Worm (Caenorhabditis elegans) whole organism, L4 larva: ENCODE data around the gene hsp-110.

Source experiments
- F10B5.3 ChIP-seq: sonication (generic microtip); optimal IDR thresholded peaks from 2 replicates; lab custom pipeline; 2016; ENCODE audit warnings: mild to moderate bottlenecking, missing genetic modification characterization, missing compliant biosample characterization
- F37D6.2 ChIP-seq: sonication (generic microtip); optimal IDR thresholded peaks from 2 replicates; lab custom pipeline; 2016; ENCODE audit warnings: mild to moderate bottlenecking, missing genetic modification characterization, missing compliant biosample characterization
- F49E8.2 ChIP-seq: sonication (generic microtip); optimal IDR thresholded peaks from 2 replicates; lab custom pipeline; 2016; ENCODE audit warnings: missing compliant biosample characterization, mild to moderate bottlenecking, missing genetic modification characterization, borderline replicate concordance
- R02D3.7 ChIP-seq: fragments of 150-350 bp; sonication (generic microtip); optimal IDR thresholded peaks from 3 replicates; lab custom pipeline; 2014; ENCODE audit warnings: missing biosample characterization, missing genetic modification characterization
- T20F7.1 ChIP-seq: fragments of 200-800 bp; sonication (Bioruptor generic); optimal IDR thresholded peaks from 2 replicates; lab custom pipeline; 2018; ENCODE audit warnings: mild to moderate bottlenecking, missing genetic modification characterization, missing compliant biosample characterization
- arid-1 ChIP-seq: fragments of 200-800 bp; sonication (Bioruptor generic); conservative IDR thresholded peaks from 2 replicates; pipeline ENCODE4 v1.3.6; 2022; ENCODE audit warnings: missing genetic modification reagents, missing genetic modification characterization, missing compliant biosample characterization
- attf-4 ChIP-seq: sonication (generic microtip); optimal IDR thresholded peaks from 3 replicates; lab custom pipeline; 2017; ENCODE audit warnings: missing biosample characterization, missing genetic modification characterization
- ceh-20 ChIP-seq: fragments of 200-800 bp; sonication (Bioruptor generic); IDR thresholded peaks from 2 replicates; pipeline ENCODE4 v1.3.6; 2022; ENCODE audit warnings: missing genetic modification reagents, missing genetic modification characterization, missing compliant biosample characterization
- ceh-28 ChIP-seq: fragments of 150-350 bp; optimal IDR thresholded peaks from 2 replicates; lab custom pipeline; 2014; ENCODE audit warnings: missing biosample characterization, missing genetic modification reagents, missing genetic modification characterization
- cey-2 ChIP-seq: sonication (generic microtip); optimal IDR thresholded peaks from 3 replicates; lab custom pipeline; 2017; ENCODE audit warnings: missing genetic modification characterization, mild to moderate bottlenecking, missing compliant biosample characterization, antibody characterized with exemption, borderline replicate concordance; ENCODE audit not compliant: insufficient read depth
- daf-12 ChIP-seq: fragments of 150-350 bp; optimal IDR thresholded peaks from 2 replicates; lab custom pipeline; 2014; ENCODE audit warnings: missing biosample characterization, missing genetic modification reagents, missing genetic modification characterization
- daf-16 ChIP-seq, 3 experiments: sonication (generic microtip); optimal IDR thresholded peaks; 2 replicates each; lab custom pipeline; 2016 to 2017; ENCODE audit warnings: missing genetic modification characterization in 3 of 3, missing genetic modification reagents in 3 of 3, mild to moderate bottlenecking in 2 of 3, missing compliant biosample characterization in 2 of 3, missing biosample characterization in 1 of 3, moderate library complexity in 1 of 3
- daf-19 ChIP-seq: fragments of 200-800 bp; sonication (Bioruptor generic); conservative IDR thresholded peaks from 2 replicates; pipeline ENCODE4 v1.3.6; 2022; ENCODE audit warnings: missing genetic modification characterization, missing compliant biosample characterization
- egl-43 ChIP-seq: fragments of 200-800 bp; sonication (Bioruptor generic); IDR thresholded peaks from 2 replicates; pipeline ENCODE4 v1.3.6; 2022; ENCODE audit warnings: missing genetic modification reagents, missing genetic modification characterization, missing compliant biosample characterization
- hmg-1.1 ChIP-seq: fragments of 200-800 bp; sonication (Bioruptor generic); IDR thresholded peaks from 2 replicates; pipeline ENCODE4 v1.3.6; 2022; ENCODE audit warnings: missing genetic modification reagents, missing genetic modification characterization, missing compliant biosample characterization
- jun-1 ChIP-seq: fragments of 150-350 bp; optimal IDR thresholded peaks from 2 replicates; lab custom pipeline; 2014; ENCODE audit warnings: missing biosample characterization, missing genetic modification reagents, missing genetic modification characterization
- lin-38 ChIP-seq: fragments of 200-800 bp; sonication (Bioruptor generic); IDR thresholded peaks from 2 replicates; pipeline ENCODE4 v1.3.6; 2022; ENCODE audit warnings: missing genetic modification reagents, missing genetic modification characterization, missing compliant biosample characterization
- mdt-29 ChIP-seq: fragments of 200-800 bp; sonication (Bioruptor generic); IDR thresholded peaks from 2 replicates; pipeline ENCODE4 v1.3.6; 2022; ENCODE audit warnings: missing genetic modification reagents, missing genetic modification characterization, missing compliant biosample characterization
- mep-1 ChIP-seq: fragments of 150-350 bp; sonication (generic microtip); optimal IDR thresholded peaks from 3 replicates; lab custom pipeline; 2014; ENCODE audit warnings: missing biosample characterization, missing genetic modification characterization
- mxl-3 ChIP-seq: fragments of 200-800 bp; sonication (Bioruptor generic); optimal IDR thresholded peaks from 2 replicates; lab custom pipeline; 2018; ENCODE audit warnings: mild to moderate bottlenecking, missing genetic modification characterization, missing compliant biosample characterization
- nhr-102 ChIP-seq: sonication (generic microtip); optimal IDR thresholded peaks from 2 replicates; lab custom pipeline; 2016; ENCODE audit warnings: mild to moderate bottlenecking, missing genetic modification characterization, moderate library complexity, missing compliant biosample characterization
- nhr-25 ChIP-seq: sonication (generic microtip); optimal IDR thresholded peaks from 2 replicates; lab custom pipeline; 2017; ENCODE audit warnings: missing genetic modification characterization, mild to moderate bottlenecking, missing compliant biosample characterization, antibody characterized with exemption, moderate library complexity, borderline replicate concordance; ENCODE audit not compliant: insufficient read depth
- nhr-28 ChIP-seq: fragments of 150-350 bp; optimal IDR thresholded peaks from 2 replicates; lab custom pipeline; 2014; ENCODE audit warnings: missing biosample characterization, missing genetic modification characterization
- nhr-41 ChIP-seq: fragments of 200-800 bp; sonication (Bioruptor generic); IDR thresholded peaks from 2 replicates; pipeline ENCODE4 v1.3.6; 2022; ENCODE audit warnings: missing genetic modification reagents, missing genetic modification characterization, missing compliant biosample characterization
- nhr-42 ChIP-seq: fragments of 200-800 bp; sonication (Bioruptor generic); IDR thresholded peaks from 2 replicates; pipeline ENCODE4 v1.3.6; 2022; ENCODE audit warnings: missing genetic modification characterization, missing compliant biosample characterization
- nhr-76 ChIP-seq: fragments of 150-350 bp; optimal IDR thresholded peaks from 2 replicates; lab custom pipeline; 2014; ENCODE audit warnings: missing biosample characterization, missing genetic modification characterization
- php-3 ChIP-seq: fragments of 200-800 bp; sonication (Bioruptor generic); IDR thresholded peaks from 2 replicates; pipeline ENCODE4 v1.3.6; 2022; ENCODE audit warnings: missing genetic modification reagents, missing genetic modification characterization, missing compliant biosample characterization
- pqm-1 ChIP-seq: sonication (generic microtip); optimal IDR thresholded peaks from 2 replicates; lab custom pipeline; 2017; ENCODE audit warnings: missing biosample characterization, missing genetic modification characterization
- rbr-2 ChIP-seq: sonication (generic microtip); optimal IDR thresholded peaks from 2 replicates; lab custom pipeline; 2016; ENCODE audit warnings: missing genotype, missing genetic modification characterization, missing compliant biosample characterization
- spr-1 ChIP-seq: sonication (generic microtip); optimal IDR thresholded peaks from 2 replicates; lab custom pipeline; 2016; ENCODE audit warnings: mild to moderate bottlenecking, missing genetic modification characterization, missing compliant biosample characterization
- spr-3 ChIP-seq: fragments of 200-800 bp; sonication (Bioruptor generic); optimal IDR thresholded peaks from 2 replicates; lab custom pipeline; 2018; ENCODE audit warnings: mild to moderate bottlenecking, missing genetic modification characterization, missing compliant biosample characterization
- tra-1 ChIP-seq: fragments of 200-800 bp; sonication (Bioruptor generic); IDR thresholded peaks from 2 replicates; pipeline ENCODE4 v1.3.6; 2022; ENCODE audit warnings: missing genetic modification reagents, missing genetic modification characterization, missing compliant biosample characterization
- unc-62 ChIP-seq, 3 experiments: fragments of 150-350 bp in 1 of 3; sonication (generic microtip); optimal IDR thresholded peaks in 2 of 3; peaks in 1 of 3; 1 replicate in 1 of 3; 2 replicates in 2 of 3; lab custom pipeline; 2014 to 2017; ENCODE audit warnings: missing biosample characterization in 3 of 3, missing genetic modification characterization in 3 of 3, missing genetic modification reagents in 3 of 3, missing genotype in 1 of 3
- vab-7 ChIP-seq: fragments of 200-800 bp; sonication (Bioruptor generic); IDR thresholded peaks from 2 replicates; pipeline ENCODE4 v1.3.6; 2022; ENCODE audit warnings: missing genetic modification reagents, missing genetic modification characterization, missing compliant biosample characterization
- zip-2 ChIP-seq: fragments of 150-350 bp; optimal IDR thresholded peaks from 2 replicates; lab custom pipeline; 2014; ENCODE audit warnings: missing biosample characterization, missing genetic modification characterization
- ztf-11 ChIP-seq: fragments of 150-350 bp; optimal IDR thresholded peaks from 2 replicates; lab custom pipeline; 2014; ENCODE audit warnings: missing biosample characterization, missing genetic modification characterization

hsp-110 gene

DNA sequence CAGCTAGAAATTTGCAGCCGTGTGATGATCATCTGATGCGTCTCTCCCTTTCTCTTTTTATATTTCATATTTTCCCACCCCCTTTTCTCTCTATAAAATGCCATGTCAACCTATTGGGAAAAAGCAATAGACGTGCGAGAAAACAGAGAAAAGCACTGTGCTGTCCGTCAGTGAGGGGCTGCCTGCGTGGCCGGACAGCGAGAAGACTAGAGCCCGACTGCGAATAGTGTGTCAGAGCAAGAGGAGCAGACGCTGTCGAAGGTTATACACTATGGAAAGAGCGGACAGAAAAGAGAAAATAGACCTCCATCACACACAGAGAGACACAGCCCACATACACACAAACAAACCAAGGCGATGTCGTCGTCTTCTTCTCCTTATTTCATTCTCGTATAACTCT is 21.6 kb downstream of the hsp-110 start (continued):
- TF ChIP-seq attf-4 (tag; lab: Kevin White, UChicago) (no peak), nhr-42 (0 out of 2 replicates have a peak, but pooled peaks have one; percentile 12), mep-1 (peak; percentile 77), nhr-41 (GFP tag; lab: Robert Waterston, UW) (0 out of 2 replicates have a peak, but pooled peaks have one; percentile 37), rbr-2 (tag; lab: Kevin White, UChicago) (peak; percentile 77), ztf-11 (no peak), ceh-28 (no peak), F49E8.2 (tag; lab: Kevin White, UChicago) (no peak), ceh-20 (GFP tag; lab: Robert Waterston, UW) (0 out of 2 replicates have a peak, but pooled peaks have one; percentile 9), mdt-29 (0 out of 2 replicates have a peak, but pooled peaks have one; percentile 42), daf-19 (GFP tag; lab: Robert Waterston, UW) (no peak), pqm-1 (tag; lab: Kevin White, UChicago) (peak; percentile 40), tra-1 (GFP tag; lab: Robert Waterston, UW) (no peak), nhr-25 (tag; lab: Kevin White, UChicago) (no peak), daf-12 (tag; lab: Kevin White, UChicago) (no peak), vab-7 (GFP tag; lab: Robert Waterston, UW) (0 out of 2 replicates have a peak, but pooled peaks have one; percentile 22), F37D6.2 (peak; percentile 30), nhr-76 (tag; lab: Kevin White, UChicago) (no peak), zip-2 (tag; lab: Kevin White, UChicago) (no peak), cey-2 (no peak), daf-16 (GFP tag; optimal IDR thresholded peaks at IDR 0.05; lab: Kevin White, UChicago) (peak in 1 of 2 experiments; percentile 66), daf-16 (tag; optimal IDR thresholded peaks at IDR 0.05; lab: Kevin White, UChicago) (peak; percentile 90), nhr-28 (peak; percentile 87), arid-1 (GFP tag; lab: Robert Waterston, UW) (peak; percentile 38; the same call in 1 of the 2 replicates), F10B5.3 (tag; lab: Kevin White, UChicago) (no peak), spr-3 (GFP tag; lab: Kevin White, UChicago) (no peak), mxl-3 (peak; percentile 69), unc-62 (GFP tag; optimal IDR thresholded peaks at IDR 0.05 in 1 of 2; lab: Kevin White, UChicago) (peak in 1 of 2 experiments; percentile 97), unc-62 (tag; optimal IDR thresholded peaks at IDR 0.05; lab: Kevin White, UChicago) (no peak), T20F7.1 (GFP tag; lab: Kevin White, UChicago) (peak; percentile 82), jun-1 (tag; lab: Kevin White, UChicago) (peak; percentile 72), spr-1 (tag; lab: Kevin White, UChicago) (peak; percentile 61), hmg-1.1 (GFP tag; lab: Robert Waterston, UW) (peak; percentile 71; the same call in 1 of the 2 replicates), php-3 (0 out of 2 replicates have a peak, but pooled peaks have one; percentile 6), egl-43 (GFP tag; lab: Robert Waterston, UW) (peak; percentile 76), nhr-102 (tag; lab: Kevin White, UChicago) (peak; percentile 66), lin-38 (GFP tag; lab: Robert Waterston, UW) (peak; percentile 38; the same call in 1 of the 2 replicates)

DNA sequence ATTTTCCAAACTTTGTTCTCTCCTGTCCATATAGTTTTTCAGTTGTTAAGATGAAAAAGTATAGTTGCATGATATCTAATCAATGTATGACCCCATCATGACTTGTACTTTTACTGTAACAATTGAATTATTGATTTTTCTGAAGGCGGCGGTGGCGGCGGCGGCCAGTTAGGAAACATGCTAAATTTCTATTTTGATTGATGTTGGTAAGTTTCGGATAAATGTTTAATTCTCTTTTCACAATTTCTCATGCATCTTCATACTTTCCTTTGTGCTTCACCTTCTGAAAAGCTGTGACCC is 28.8 kb downstream of the hsp-110 start, which contains the start of gene sor-1:
Gene sor-1 (plus strand): TSS at position 201 of the 300 bp plus-strand sequence.
- no peak for TF ChIP-seq R02D3.7 (tag; lab: Kevin White, UChicago)
